Fruit fly (Drosophila melanogaster) whole organism, adult: ENCODE results near the gene Syx1A.

Experiments
- CG11617 ChIP-seq: fragments of 200-800 bp; sonication (Bioruptor generic); optimal IDR thresholded peaks from 2 replicates; lab custom pipeline; 2017; ENCODE audit warnings: mild to moderate bottlenecking, missing biosample characterization, missing genetic modification reagents, missing genetic modification characterization
- CG12768 ChIP-seq: fragments of 200-800 bp; sonication (Bioruptor generic); optimal IDR thresholded peaks from 2 replicates; lab custom pipeline; 2017; ENCODE audit warnings: missing biosample characterization, missing genetic modification characterization, mild to moderate bottlenecking, moderate library complexity, missing genetic modification reagents
- CG14711 ChIP-seq: fragments of 200-800 bp; sonication (Bioruptor generic); optimal IDR thresholded peaks from 2 replicates; lab custom pipeline; 2018; ENCODE audit warnings: missing biosample characterization, mild to moderate bottlenecking, missing genetic modification characterization, moderate library complexity
- CG1620 ChIP-seq: fragments of 200-800 bp; sonication (Bioruptor generic); optimal IDR thresholded peaks from 2 replicates; lab custom pipeline; 2016; ENCODE audit warnings: missing biosample characterization, missing genetic modification characterization
- CG5204 ChIP-seq: fragments of 200-800 bp; sonication (Bioruptor generic); optimal IDR thresholded peaks from 2 replicates; lab custom pipeline; 2016; ENCODE audit warnings: missing biosample characterization, missing genetic modification characterization
- CG7101 ChIP-seq: fragments of 200-800 bp; sonication (Bioruptor generic); optimal IDR thresholded peaks from 2 replicates; lab custom pipeline; 2018; ENCODE audit warnings: missing biosample characterization, mild to moderate bottlenecking, missing genetic modification characterization, moderate library complexity
- Clk ChIP-seq: fragments of 200-800 bp; sonication (Bioruptor generic); optimal IDR thresholded peaks from 2 replicates; lab custom pipeline; 2017; ENCODE audit warnings: missing biosample characterization, missing genetic modification characterization
- Crg-1 ChIP-seq: fragments of 200-800 bp; sonication (Bioruptor generic); optimal IDR thresholded peaks from 2 replicates; lab custom pipeline; 2016; ENCODE audit warnings: missing biosample characterization, missing genetic modification characterization
- Hr96 ChIP-seq: fragments of 200-800 bp; sonication (Bioruptor generic); optimal IDR thresholded peaks from 2 replicates; lab custom pipeline; 2016; ENCODE audit warnings: missing biosample characterization, missing genetic modification characterization
- Mnt ChIP-seq: fragments of 200-800 bp; sonication (Bioruptor generic); optimal IDR thresholded peaks from 2 replicates; lab custom pipeline; 2016; ENCODE audit warnings: missing biosample characterization, mild to moderate bottlenecking, missing genetic modification characterization
- cic ChIP-seq: fragments of 200-800 bp; sonication (Bioruptor generic); optimal IDR thresholded peaks from 2 replicates; lab custom pipeline; 2017; ENCODE audit warnings: missing biosample characterization, mild to moderate bottlenecking, missing genetic modification characterization, moderate library complexity
- kay ChIP-seq: fragments of 200-800 bp; sonication (Bioruptor generic); peaks from one replicate; lab custom pipeline; 2016; ENCODE audit warnings: missing biosample characterization, missing genetic modification characterization, borderline replicate concordance
- tj ChIP-seq: fragments of 200-800 bp; sonication (Bioruptor generic); optimal IDR thresholded peaks from 3 replicates; lab custom pipeline; 2017; ENCODE audit warnings: missing biosample characterization, mild to moderate bottlenecking, missing genetic modification characterization, moderate library complexity
- toe ChIP-seq: fragments of 200-800 bp; sonication (Bioruptor generic); optimal IDR thresholded peaks from 2 replicates; lab custom pipeline; 2016; ENCODE audit warnings: missing biosample characterization, missing genetic modification characterization

- TF ChIP-seq CG14711 (no peak), Clk (no peak), Hr96 (GFP tag; lab: Kevin White, UChicago) (no peak), cic (no peak), CG11617 (GFP tag; lab: Kevin White, UChicago) (no peak), kay (GFP tag; lab: Kevin White, UChicago) (no peak), CG12768 (no peak), Crg-1 (GFP tag; lab: Kevin White, UChicago) (no peak), CG5204 (GFP tag; lab: Kevin White, UChicago) (no peak), Mnt (GFP tag; lab: Kevin White, UChicago) (no peak), CG7101 (tag; lab: Kevin White, UChicago) (no peak), tj (GFP tag; lab: Kevin White, UChicago) (no peak), CG1620 (GFP tag; lab: Kevin White, UChicago) (no peak), toe (GFP tag; lab: Kevin White, UChicago) (no peak)
Measured at dm6 chr3R:24093430-24093829, 12.1 kb downstream of the Syx1A start.
